Fruit fly (Drosophila melanogaster) whole organism, pupa: ENCODE data around the gene Ranbp16.

Experiments used
- CG10348 ChIP-seq: fragments of 200-800 bp; sonication (Bioruptor generic); IDR thresholded peaks from 2 replicates; pipeline ENCODE4 v1.3.6; 2022; ENCODE audit warnings: missing biosample characterization, missing genetic modification characterization
- CG12605 ChIP-seq: fragments of 200-800 bp; sonication (Bioruptor generic); IDR thresholded peaks from 2 replicates; pipeline ENCODE4 v1.3.6; 2022; ENCODE audit warnings: missing biosample characterization, missing genetic modification characterization
- CG13204 ChIP-seq: fragments of 200-800 bp; sonication (Bioruptor generic); optimal IDR thresholded peaks from 2 replicates; lab custom pipeline; 2018; ENCODE audit warnings: missing biosample characterization, mild to moderate bottlenecking, missing genetic modification characterization, moderate library complexity
- CG14655 ChIP-seq: fragments of 200-800 bp; sonication (Bioruptor generic); optimal IDR thresholded peaks from 3 replicates; lab custom pipeline; 2017; ENCODE audit warnings: mild to moderate bottlenecking, missing biosample characterization, missing genetic modification reagents, missing genetic modification characterization
- CG15710 ChIP-seq: fragments of 200-800 bp; sonication (Bioruptor generic); optimal IDR thresholded peaks from 2 replicates; lab custom pipeline; 2018; ENCODE audit warnings: missing biosample characterization, mild to moderate bottlenecking, missing genetic modification characterization, moderate library complexity
- CG17806 ChIP-seq: fragments of 200-800 bp; sonication (Bioruptor generic); optimal IDR thresholded peaks from 2 replicates; lab custom pipeline; 2018; ENCODE audit warnings: missing biosample characterization, mild to moderate bottlenecking, missing genetic modification characterization, moderate library complexity
- CG32121 ChIP-seq: fragments of 200-800 bp; sonication (Bioruptor generic); IDR thresholded peaks from 2 replicates; pipeline ENCODE4 v1.3.6; 2022; ENCODE audit warnings: missing biosample characterization, missing genetic modification characterization
- CG34367 ChIP-seq: fragments of 200-800 bp; sonication (Bioruptor generic); optimal IDR thresholded peaks from 2 replicates; lab custom pipeline; 2018; ENCODE audit warnings: missing biosample characterization, mild to moderate bottlenecking, missing genetic modification characterization
- CG4496 ChIP-seq: fragments of 200-800 bp; sonication (Bioruptor generic); IDR thresholded peaks from 3 replicates; pipeline ENCODE4 v1.3.6; 2022; ENCODE audit warnings: missing biosample characterization, missing genetic modification characterization
- CG8159 ChIP-seq: fragments of 200-800 bp; sonication (Bioruptor generic); optimal IDR thresholded peaks from 3 replicates; lab custom pipeline; 2018; ENCODE audit warnings: missing biosample characterization, mild to moderate bottlenecking, missing genetic modification characterization, moderate library complexity
- CG8301 ChIP-seq: fragments of 200-800 bp; sonication (Bioruptor generic); optimal IDR thresholded peaks from 2 replicates; lab custom pipeline; 2018; ENCODE audit warnings: missing biosample characterization, mild to moderate bottlenecking, missing genetic modification characterization
- CG9948 ChIP-seq: fragments of 200-800 bp; sonication (Bioruptor generic); optimal IDR thresholded peaks from 2 replicates; lab custom pipeline; 2018; ENCODE audit warnings: missing biosample characterization, mild to moderate bottlenecking, missing genetic modification characterization, moderate library complexity
- D1 ChIP-seq: fragments of 200-800 bp; sonication (Bioruptor generic); optimal IDR thresholded peaks from 2 replicates; lab custom pipeline; 2018; ENCODE audit warnings: missing biosample characterization, mild to moderate bottlenecking, missing genetic modification characterization, moderate library complexity
- EcR ChIP-seq: fragments of 200-800 bp; sonication (Bioruptor generic); optimal IDR thresholded peaks from 3 replicates; lab custom pipeline; 2019; ENCODE audit warnings: missing biosample characterization, missing genetic modification characterization, mild to moderate bottlenecking, moderate library complexity, missing genetic modification reagents
- Ets98B ChIP-seq: fragments of 200-800 bp; sonication (Bioruptor generic); IDR thresholded peaks from 2 replicates; pipeline ENCODE4 v1.3.6; 2022; ENCODE audit warnings: missing biosample characterization, missing genetic modification characterization
- Pif1A ChIP-seq: fragments of 200-800 bp; sonication (Bioruptor generic); optimal IDR thresholded peaks from 3 replicates; lab custom pipeline; 2016; ENCODE audit warnings: missing biosample characterization, missing genetic modification characterization
- Pif1B ChIP-seq: fragments of 200-800 bp; sonication (Bioruptor generic); optimal IDR thresholded peaks from 3 replicates; lab custom pipeline; 2016; ENCODE audit warnings: missing biosample characterization, missing genetic modification characterization
- Snoo ChIP-seq: fragments of 200-800 bp; sonication (Bioruptor generic); optimal IDR thresholded peaks from 3 replicates; lab custom pipeline; 2017; ENCODE audit warnings: missing biosample characterization, mild to moderate bottlenecking, missing genetic modification characterization, inconsistent platforms
- fd96Ca ChIP-seq: fragments of 200-800 bp; sonication (Bioruptor generic); IDR thresholded peaks from 3 replicates; pipeline ENCODE4 v1.3.6; 2022; ENCODE audit warnings: missing biosample characterization, missing genetic modification characterization
- gl ChIP-seq: fragments of 200-800 bp; sonication (Bioruptor generic); optimal IDR thresholded peaks from 2 replicates; lab custom pipeline; 2018; ENCODE audit warnings: missing biosample characterization, mild to moderate bottlenecking, missing genetic modification characterization
- rn ChIP-seq: fragments of 200-800 bp; sonication (Bioruptor generic); IDR thresholded peaks from 2 replicates; pipeline ENCODE4 v1.3.6; 2022; ENCODE audit warnings: missing biosample characterization, missing genetic modification characterization

Gene Ranbp16

dm6 chrX:15889780-15890608 is 43.7 kb downstream of the Ranbp16 start, which contains the start of the genes MSBP and CG15916:
MSBP (minus strand) TSS chrX:15890109.
CG15916 (plus strand) TSS chrX:15890589.
- TF ChIP-seq CG34367 (tag; lab: Kevin White, UChicago) (peak; percentile 18), CG32121 (no peak), CG8159 (tag; lab: Kevin White, UChicago) (peak; percentile 64), Snoo (tag; lab: Kevin White, UChicago) (peak; percentile 13), gl (tag; lab: Kevin White, UChicago) (peak; percentile 5), CG9948 (peak; percentile 32), CG15710 (tag; lab: Kevin White, UChicago) (peak; percentile 32), CG4496 (peak; percentile 16; the same call in 1 of the 3 replicates), EcR (GFP tag; lab: Kevin White, UChicago) (no peak)

- TF ChIP-seq fd96Ca (GFP tag; lab: Robert Waterston, UW): no peak
- TF ChIP-seq, all 21 proteins: peak for 0
Measured at dm6 chrX:15888763-15889162, 44.9 kb downstream of the Ranbp16 start.

dm6 chrX:15887247-15887616 is 46.4 kb downstream of the Ranbp16 start, which contains the start of gene tay:
tay (minus strand) TSS chrX:15887311.
- TF ChIP-seq CG4496: peak; percentile 6; the same call in 1 of the 3 replicates
- no peak for TF ChIP-seq fd96Ca (GFP tag; lab: Robert Waterston, UW)
- TF ChIP-seq Ets98B (GFP tag; lab: Robert Waterston, UW): no peak
- TF ChIP-seq gl (tag; lab: Kevin White, UChicago): no peak

- peak; percentile 34 for TF ChIP-seq CG14655 (GFP tag; lab: Kevin White, UChicago)
- peak; percentile 94 for TF ChIP-seq CG34367 (tag; lab: Kevin White, UChicago)
- TF ChIP-seq CG15710 (tag; lab: Kevin White, UChicago): peak; percentile 91
- peak; percentile 94 for TF ChIP-seq CG4496
- peak; percentile 65 for TF ChIP-seq EcR (GFP tag; lab: Kevin White, UChicago)
- TF ChIP-seq rn (GFP tag; lab: Robert Waterston, UW): peak; percentile 57
- peak; percentile 97 for TF ChIP-seq gl (tag; lab: Kevin White, UChicago)
- peak; percentile 91 for TF ChIP-seq CG13204 (GFP tag; lab: Kevin White, UChicago)
- peak; percentile 94 for TF ChIP-seq Ets98B (GFP tag; lab: Robert Waterston, UW)
- peak; percentile 79 for TF ChIP-seq CG9948
- peak; percentile 91 for TF ChIP-seq fd96Ca (GFP tag; lab: Robert Waterston, UW)
- TF ChIP-seq Snoo (tag; lab: Kevin White, UChicago): peak; percentile 54
- TF ChIP-seq CG12605 (GFP tag; lab: Robert Waterston, UW): peak; percentile 97
- TF ChIP-seq CG17806 (tag; lab: Kevin White, UChicago): peak; percentile 84
- no peak for TF ChIP-seq D1 (tag; lab: Kevin White, UChicago)
- no peak for TF ChIP-seq CG10348 (GFP tag; lab: Robert Waterston, UW)
- TF ChIP-seq Pif1A (GFP tag; lab: Kevin White, UChicago): peak; percentile 94
- peak; percentile 81 for TF ChIP-seq CG8301 (tag; lab: Kevin White, UChicago)
- peak; percentile 91 for TF ChIP-seq CG32121
- peak; percentile 86 for TF ChIP-seq CG8159 (tag; lab: Kevin White, UChicago)
- peak; percentile 91 for TF ChIP-seq Pif1B (GFP tag; lab: Kevin White, UChicago)
Measured at dm6 chrX:15886411-15887246, 47.0 kb downstream of the Ranbp16 start.
